Fruit fly (Drosophila melanogaster): Measurements from ENCODE around the gene CG31635.
A peak's percentile ranks its signal among the peaks of the same experiment; 100 is the strongest.

CG31635 gene

DNA sequence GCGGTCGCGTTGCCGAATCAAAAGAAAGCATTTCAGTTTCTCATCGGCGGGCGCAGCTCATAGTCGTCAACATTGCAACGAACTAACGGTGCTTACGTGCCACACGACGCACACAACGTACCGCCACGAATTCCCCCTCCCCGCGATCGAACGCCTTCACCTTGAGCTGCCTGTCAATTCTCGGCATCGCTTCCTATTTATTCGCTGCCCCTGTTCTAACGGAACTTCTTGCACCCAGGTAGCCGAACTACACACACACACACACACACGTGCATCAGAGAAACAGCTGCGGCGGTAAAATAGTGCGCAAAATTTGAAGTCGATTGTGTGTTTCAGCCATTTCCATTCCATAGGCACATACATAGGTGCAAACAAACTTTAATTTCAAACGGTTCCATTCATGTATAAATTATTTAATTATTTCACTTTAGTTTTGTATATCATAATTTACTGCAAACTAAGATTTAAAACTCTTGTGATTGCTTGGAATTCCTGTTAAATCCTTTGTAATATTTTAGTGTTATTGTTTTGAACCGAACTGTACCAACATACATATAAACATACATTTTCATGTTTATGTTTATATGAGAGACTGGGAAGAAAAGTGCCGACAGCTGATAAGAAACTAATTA is 37.4 kb downstream of the CG31635 start:
- no peak for TF ChIP-seq HHEX (GFP tag; optimal IDR thresholded peaks at IDR 0.05)
- no peak for TF ChIP-seq Hand (GFP tag; optimal IDR thresholded peaks at IDR 0.05)
- TF ChIP-seq TFAM (GFP tag; optimal IDR thresholded peaks at IDR 0.05) = no peak
- TF ChIP-seq gsb-n (tag; optimal IDR thresholded peaks at IDR 0.05) = peak; percentile 9
- peak; percentile 38; the same call in 1 of the 3 replicates for TF ChIP-seq row (GFP tag; IDR thresholded peaks at IDR 0.05)
- TF ChIP-seq CG17359 (tag; optimal IDR thresholded peaks at IDR 0.05) = peak; percentile 35
- TF ChIP-seq CG18262 (tag; optimal IDR thresholded peaks at IDR 0.05) = peak; percentile 26
- TF ChIP-seq CG14860 (GFP tag; IDR thresholded peaks at IDR 0.05; ENCODE audit: partially characterized antibody) = no peak
- TF ChIP-seq ttk (GFP tag; IDR thresholded peaks at IDR 0.05) = no peak
- TF ChIP-seq CG12155 (GFP tag; optimal IDR thresholded peaks at IDR 0.05) = no peak
- TF ChIP-seq CG1233 (GFP tag; optimal IDR thresholded peaks at IDR 0.05) = no peak
- no peak for TF ChIP-seq en (GFP tag; optimal IDR thresholded peaks at IDR 0.05)
- TF ChIP-seq Ptx1 (GFP tag; IDR thresholded peaks at IDR 0.05) = 0 out of 2 replicates have a peak, but pooled peaks have one; percentile 18
- no peak for TF ChIP-seq Meics (GFP tag; optimal IDR thresholded peaks at IDR 0.05)
- TF ChIP-seq pnt (GFP tag; optimal IDR thresholded peaks at IDR 0.05) = no peak
- TF ChIP-seq CG8281 (tag; optimal IDR thresholded peaks at IDR 0.05) = no peak
- peak; percentile 88 for TF ChIP-seq pros (GFP tag; optimal IDR thresholded peaks at IDR 0.05)
- TF ChIP-seq CG12219 (GFP tag; optimal IDR thresholded peaks at IDR 0.05) = no peak
- TF ChIP-seq CTCF (GFP tag; optimal IDR thresholded peaks at IDR 0.05) = no peak
- peak; percentile 25; the same call in 1 of the 2 replicates for TF ChIP-seq E2f2 (GFP tag; IDR thresholded peaks at IDR 0.05)
- TF ChIP-seq CG10209 (GFP tag; optimal IDR thresholded peaks at IDR 0.05) = no peak
- TF ChIP-seq Antp (GFP tag; optimal IDR thresholded peaks at IDR 0.05) = no peak
- no peak for TF ChIP-seq NK7.1 (GFP tag; optimal IDR thresholded peaks at IDR 0.05)
- no peak for TF ChIP-seq dysf (GFP tag; IDR thresholded peaks at IDR 0.05)
- TF ChIP-seq CG13424 (tag; optimal IDR thresholded peaks at IDR 0.05) = peak; percentile 0
- no peak for TF ChIP-seq gfzf (GFP tag; optimal IDR thresholded peaks at IDR 0.05)
- peak; percentile 1 for TF ChIP-seq CG8290 (GFP tag; optimal IDR thresholded peaks at IDR 0.05)
- TF ChIP-seq CG8290 (tag; optimal IDR thresholded peaks at IDR 0.05) = no peak
- no peak for TF ChIP-seq CG12299 (tag; optimal IDR thresholded peaks at IDR 0.05)
- peak; percentile 19 for TF ChIP-seq CG30403 (GFP tag; optimal IDR thresholded peaks at IDR 0.05)
- TF ChIP-seq CG15011 (GFP tag; optimal IDR thresholded peaks at IDR 0.05) = no peak
- TF ChIP-seq CG7745 (tag; optimal IDR thresholded peaks at IDR 0.05) = no peak
- TF ChIP-seq CG31224 (GFP tag; IDR thresholded peaks at IDR 0.05) = 0 out of 2 replicates have a peak, but pooled peaks have one; percentile 13
- TF ChIP-seq Opbp (GFP tag; IDR thresholded peaks at IDR 0.05; ENCODE audit: partially characterized antibody) = no peak
- no peak for TF ChIP-seq Taf1 (GFP tag; IDR thresholded peaks at IDR 0.05)
- no peak for TF ChIP-seq CG2202 (tag; optimal IDR thresholded peaks at IDR 0.05)
- no peak for TF ChIP-seq Drgx (GFP tag; IDR thresholded peaks at IDR 0.05)
- TF ChIP-seq CG18619 (GFP tag; optimal IDR thresholded peaks at IDR 0.05) = no peak
- no peak for TF ChIP-seq tio (GFP tag; optimal IDR thresholded peaks at IDR 0.05)
- TF ChIP-seq CG11504 (tag; optimal IDR thresholded peaks at IDR 0.05) = peak; percentile 47
- peak; percentile 55; the same call in 2 of the 3 replicates for TF ChIP-seq CG11695 (GFP tag; IDR thresholded peaks at IDR 0.05)
- peak; percentile 10 for TF ChIP-seq Sox102F (GFP tag; optimal IDR thresholded peaks at IDR 0.05)
- TF ChIP-seq Hmr (GFP tag; optimal IDR thresholded peaks at IDR 0.05) = no peak
- no peak for TF ChIP-seq CG6854 (GFP tag; optimal IDR thresholded peaks at IDR 0.05)
- TF ChIP-seq sob (GFP tag; IDR thresholded peaks at IDR 0.05) = no peak
- TF ChIP-seq dmrt99B (tag; optimal IDR thresholded peaks at IDR 0.05) = peak; percentile 19
- no peak for TF ChIP-seq az2 (GFP tag; optimal IDR thresholded peaks at IDR 0.05)
- peak; percentile 31 for TF ChIP-seq sens (GFP tag)
- TF ChIP-seq Oli (tag; optimal IDR thresholded peaks at IDR 0.05) = peak; percentile 13
- peak; percentile 12 for TF ChIP-seq Deaf1 (tag; optimal IDR thresholded peaks at IDR 0.05)
- peak; percentile 58 for TF ChIP-seq cg (GFP tag; optimal IDR thresholded peaks at IDR 0.05)

Measured in whole organism, embryonic.